Worm (Caenorhabditis elegans): ENCODE data around the gene W02A2.8.
A peak's percentile ranks its signal among the peaks of the same experiment; 100 is the strongest.

Gene W02A2.8

ce11 chrIV:13313156-13313555 is 45.2 kb downstream of the W02A2.8 start:
- TF ChIP-seq mep-1 (tag; optimal IDR thresholded peaks at IDR 0.05), result no peak
- no peak for TF ChIP-seq unc-120 (tag; optimal IDR thresholded peaks at IDR 0.05; ENCODE audit: poor library complexity, severe bottlenecking)
- no peak for TF ChIP-seq nhr-12 (tag; optimal IDR thresholded peaks at IDR 0.05)
- no peak for TF ChIP-seq pha-4 (tag; optimal IDR thresholded peaks at IDR 0.05)
- TF ChIP-seq cnd-1 (tag; optimal IDR thresholded peaks at IDR 0.05), result no peak
- no peak for TF ChIP-seq drap-1 (GFP tag; optimal IDR thresholded peaks at IDR 0.05)
- TF ChIP-seq ceh-39 (tag; optimal IDR thresholded peaks at IDR 0.05), result no peak
- TF ChIP-seq lin-32 (GFP tag; optimal IDR thresholded peaks at IDR 0.05), result no peak
- TF ChIP-seq M03D4.4 (tag; optimal IDR thresholded peaks at IDR 0.05), result no peak
- no peak for TF ChIP-seq nhr-76 (tag; optimal IDR thresholded peaks at IDR 0.05)
- TF ChIP-seq lsy-2 (tag; optimal IDR thresholded peaks at IDR 0.05), result no peak
- no peak for TF ChIP-seq mls-2 (tag; optimal IDR thresholded peaks at IDR 0.05)
- no peak for TF ChIP-seq ceh-83 (GFP tag; optimal IDR thresholded peaks at IDR 0.05)
- no peak for TF ChIP-seq ceh-43 (GFP tag; optimal IDR thresholded peaks at IDR 0.05)

ce11 chrIV:13311331-13312034 is 46.9 kb downstream of the W02A2.8 start:
- TF ChIP-seq elt-3 (tag; optimal IDR thresholded peaks at IDR 0.05) (no peak), sem-2 (GFP tag; optimal IDR thresholded peaks at IDR 0.05) (no peak), mab-5 (tag; optimal IDR thresholded peaks at IDR 0.05) (no peak), hlh-1 (tag; optimal IDR thresholded peaks at IDR 0.05) (peak; percentile 30), drap-1 (GFP tag; optimal IDR thresholded peaks at IDR 0.05) (no peak)

ce11 chrIV:13309636-13310035 is 48.8 kb downstream of the W02A2.8 start:
- TF ChIP-seq nhr-28 (tag; optimal IDR thresholded peaks at IDR 0.05) (no peak), bed-3 (GFP tag; optimal IDR thresholded peaks at IDR 0.05) (no peak), nhr-76 (tag; optimal IDR thresholded peaks at IDR 0.05) (no peak), ceh-39 (tag; optimal IDR thresholded peaks at IDR 0.05) (no peak), M03D4.4 (tag; optimal IDR thresholded peaks at IDR 0.05) (no peak), unc-39 (tag; optimal IDR thresholded peaks at IDR 0.05) (no peak), sptf-1 (tag; optimal IDR thresholded peaks at IDR 0.05) (no peak), nhr-12 (tag; optimal IDR thresholded peaks at IDR 0.05) (no peak), sem-2 (GFP tag; optimal IDR thresholded peaks at IDR 0.05) (no peak), pha-4 (tag; optimal IDR thresholded peaks at IDR 0.05) (no peak), cnd-1 (tag; optimal IDR thresholded peaks at IDR 0.05) (no peak), lin-13 (tag; optimal IDR thresholded peaks at IDR 0.05) (no peak), nhr-2 (tag; optimal IDR thresholded peaks at IDR 0.05) (no peak), snpc-4 (tag; optimal IDR thresholded peaks at IDR 0.05) (no peak)

Measured in whole organism, mixed stage, embryonic.